Worm (Caenorhabditis elegans): ENCODE results near the gene W03F9.11.

Gene W03F9.11

ce11 chrV:155215-155614 lies 14.1 kb upstream of the W03F9.11 start (continued):
- TF ChIP-seq nhr-76 (tag; optimal IDR thresholded peaks at IDR 0.05) (no peak), set-16 (GFP tag; IDR thresholded peaks at IDR 0.05) (no peak), ZK337.2 (GFP tag; IDR thresholded peaks at IDR 0.05) (no peak), dpl-1 (GFP tag; optimal IDR thresholded peaks at IDR 0.05) (peak; percentile 16), tag-97 (GFP tag; IDR thresholded peaks at IDR 0.05) (no peak), ztf-7 (tag; optimal IDR thresholded peaks at IDR 0.05) (no peak)

DNA sequence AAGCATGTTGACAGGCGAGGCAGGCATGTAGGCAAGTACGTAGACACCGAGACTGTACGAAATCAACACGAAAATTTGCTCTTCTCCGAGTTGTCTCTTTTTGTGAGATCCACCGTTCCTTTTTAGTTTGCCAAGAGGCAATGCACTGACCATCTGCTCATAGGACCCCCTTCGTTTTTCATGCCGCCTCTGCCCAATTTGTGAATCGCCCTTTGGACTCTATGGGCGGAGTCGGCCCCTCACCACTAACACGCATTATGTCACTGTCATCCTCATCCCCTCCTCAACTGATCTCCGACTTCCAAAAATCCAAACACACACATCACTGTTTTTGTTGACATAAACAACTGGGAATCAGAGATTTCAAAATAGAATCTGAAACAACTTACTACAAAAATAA lies 12.7 kb upstream of the W03F9.11 start:
- no peak for TF ChIP-seq egl-43 (GFP tag; IDR thresholded peaks at IDR 0.05)
- 0 out of 2 replicates have a peak, but pooled peaks have one; percentile 15 for TF ChIP-seq ctbp-1 (GFP tag; IDR thresholded peaks at IDR 0.05)
- TF ChIP-seq mdl-1 (tag; optimal IDR thresholded peaks at IDR 0.05), result peak in 1 of 2 experiments; percentile 9

ce11 chrV:152156-152555 lies 11.0 kb upstream of the W03F9.11 start:
- no peak for TF ChIP-seq ces-1 (GFP tag; optimal IDR thresholded peaks at IDR 0.05)
- TF ChIP-seq set-16 (GFP tag; IDR thresholded peaks at IDR 0.05), result peak; percentile 79
- no peak for TF ChIP-seq mes-2 (tag; optimal IDR thresholded peaks at IDR 0.05; ENCODE audit: poor library complexity, severe bottlenecking)
- peak; percentile 26; the same call in 1 of the 2 replicates for TF ChIP-seq pha-4 (GFP tag; IDR thresholded peaks at IDR 0.05)
- TF ChIP-seq pha-4 (tag; optimal IDR thresholded peaks at IDR 0.05), result no peak

- TF ChIP-seq mdl-1 (tag; optimal IDR thresholded peaks at IDR 0.05) (peak in 1 of 2 experiments; percentile 19), pqm-1 (tag; optimal IDR thresholded peaks at IDR 0.05) (peak; percentile 66), T26A8.4 (GFP tag; IDR thresholded peaks at IDR 0.05) (no peak), nhr-6 (tag; optimal IDR thresholded peaks at IDR 0.05) (no peak), dmd-6 (GFP tag; IDR thresholded peaks at IDR 0.05) (peak; percentile 50), nhr-111 (GFP tag; optimal IDR thresholded peaks at IDR 0.05) (no peak), ZK546.5 (tag; optimal IDR thresholded peaks at IDR 0.05) (no peak), nhr-77 (tag; optimal IDR thresholded peaks at IDR 0.05) (no peak), ceh-44 (GFP tag; IDR thresholded peaks at IDR 0.05) (no peak), hlh-11 (tag; optimal IDR thresholded peaks at IDR 0.05) (no peak), lim-7 (GFP tag; IDR thresholded peaks at IDR 0.05) (no peak), unc-62 (GFP tag; optimal IDR thresholded peaks at IDR 0.05 in 1 of 2) (no peak), unc-62 (tag; optimal IDR thresholded peaks at IDR 0.05) (no peak), lsy-2 (tag; optimal IDR thresholded peaks at IDR 0.05) (no peak), spr-3 (GFP tag; optimal IDR thresholded peaks at IDR 0.05) (no peak), tag-97 (GFP tag; IDR thresholded peaks at IDR 0.05) (no peak), nhr-28 (tag; optimal IDR thresholded peaks at IDR 0.05) (peak; percentile 58), unc-130 (GFP tag; optimal IDR thresholded peaks at IDR 0.05) (no peak), zag-1 (tag; optimal IDR thresholded peaks at IDR 0.05) (no peak), lin-39 (tag; optimal IDR thresholded peaks at IDR 0.05) (no peak), hmg-1.1 (GFP tag; IDR thresholded peaks at IDR 0.05) (no peak), lin-38 (GFP tag; IDR thresholded peaks at IDR 0.05) (no peak), dpl-1 (GFP tag; optimal IDR thresholded peaks at IDR 0.05) (no peak), tra-1 (GFP tag; IDR thresholded peaks at IDR 0.05) (no peak), lin-1 (GFP tag; IDR thresholded peaks at IDR 0.05) (no peak), gei-8 (GFP tag; optimal IDR thresholded peaks at IDR 0.05) (no peak), nhr-11 (tag; optimal IDR thresholded peaks at IDR 0.05) (no peak), ztf-7 (tag; optimal IDR thresholded peaks at IDR 0.05) (no peak), arid-1 (GFP tag; conservative IDR thresholded peaks at IDR 0.05) (no peak), unc-39 (tag; optimal IDR thresholded peaks at IDR 0.05) (no peak), Y75B8A.6 (GFP tag; IDR thresholded peaks at IDR 0.05) (no peak), mxl-3 (GFP tag; optimal IDR thresholded peaks at IDR 0.05) (peak; percentile 40)
These were observed 10.2 kb upstream of the W03F9.11 start, which contains the start of gene W03F9.4 for ce11 chrV:151310-151709. Gene W03F9.4 (minus strand): TSS chrV:151388.
